Worm (Caenorhabditis elegans): ENCODE data around the gene C48D1.5.

DNA sequence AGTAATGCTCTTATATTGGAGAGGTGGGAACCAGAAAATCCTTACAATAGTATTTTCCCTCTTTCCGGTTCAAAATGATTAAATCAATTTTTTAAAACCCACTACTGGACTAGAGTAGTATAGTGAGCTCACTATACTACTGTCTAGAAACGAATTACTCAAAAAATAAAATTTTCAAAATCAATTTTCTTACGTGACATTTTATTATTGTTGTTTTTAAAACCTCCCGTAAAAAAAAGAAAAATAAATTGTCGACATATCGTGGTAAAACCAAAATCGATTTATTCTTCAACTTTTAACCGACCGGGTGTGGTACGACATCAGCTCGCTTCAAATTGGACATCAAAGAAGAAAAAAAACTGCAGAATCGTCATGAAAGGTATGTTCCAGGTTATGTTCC lies 32.3 kb upstream of the C48D1.5 start, which contains the start of gene F58D2.2:
- TF ChIP-seq F13C5.2 (tag; optimal IDR thresholded peaks at IDR 0.05) (no peak), ama-1 (optimal IDR thresholded peaks at IDR 0.05) (no peak), sea-1 (GFP tag; conservative IDR thresholded peaks at IDR 0.05) (no peak), pes-1 (GFP tag; IDR thresholded peaks at IDR 0.05) (no peak), flt-1 (GFP tag; IDR thresholded peaks at IDR 0.05) (no peak), hmg-4 (GFP tag; optimal IDR thresholded peaks at IDR 0.05) (no peak), tbx-37 (GFP tag; conservative IDR thresholded peaks at IDR 0.05) (no peak), ceh-36 (tag; optimal IDR thresholded peaks at IDR 0.05) (no peak), ets-7 (tag; optimal IDR thresholded peaks at IDR 0.05) (no peak), aly-1 (tag; optimal IDR thresholded peaks at IDR 0.05) (no peak), scrt-1 (GFP tag; IDR thresholded peaks at IDR 0.05) (no peak), ceh-13 (GFP tag; optimal IDR thresholded peaks at IDR 0.05) (no peak), tbx-11 (GFP tag; IDR thresholded peaks at IDR 0.05) (no peak)

Data from whole organism, early embryonic.